Worm (Caenorhabditis elegans) whole organism, L4 larva: ENCODE data around the gene sec-16A.2.

Source experiments
- F26F4.8 ChIP-seq: fragments of 200-800 bp; sonication (Bioruptor generic); conservative IDR thresholded peaks from 2 replicates; pipeline ENCODE4 v1.3.6; 2022; ENCODE audit warnings: missing genetic modification characterization, missing compliant biosample characterization
- T20F7.1 ChIP-seq: fragments of 200-800 bp; sonication (Bioruptor generic); optimal IDR thresholded peaks from 2 replicates; lab custom pipeline; 2018; ENCODE audit warnings: mild to moderate bottlenecking, missing genetic modification characterization, missing compliant biosample characterization
- Y5F2A.4 ChIP-seq: fragments of 200-800 bp; sonication (Bioruptor generic); optimal IDR thresholded peaks from 2 replicates; lab custom pipeline; 2018; ENCODE audit warnings: mild to moderate bottlenecking, missing genetic modification characterization, missing compliant biosample characterization
- ZK337.2 ChIP-seq: fragments of 200-800 bp; sonication (Bioruptor generic); IDR thresholded peaks from 2 replicates; pipeline ENCODE4 v1.3.6; 2022; ENCODE audit warnings: missing genetic modification reagents, missing genetic modification characterization, missing compliant biosample characterization
- aha-1 ChIP-seq: fragments of 150-350 bp; peaks from one replicate; lab custom pipeline; 2014; ENCODE audit warnings: missing biosample characterization, missing genetic modification characterization
- aly-2 ChIP-seq: sonication (generic microtip); optimal IDR thresholded peaks from 2 replicates; lab custom pipeline; 2018; ENCODE audit warnings: missing biosample characterization, missing genetic modification characterization
- ama-1 ChIP-seq: fragments of 150-350 bp; optimal IDR thresholded peaks from 2 replicates; lab custom pipeline; 2014; ENCODE audit warnings: inconsistent platforms, mixed read lengths
- attf-4 ChIP-seq: sonication (generic microtip); optimal IDR thresholded peaks from 3 replicates; lab custom pipeline; 2017; ENCODE audit warnings: missing biosample characterization, missing genetic modification characterization
- ceh-20 ChIP-seq: fragments of 200-800 bp; sonication (Bioruptor generic); IDR thresholded peaks from 2 replicates; pipeline ENCODE4 v1.3.6; 2022; ENCODE audit warnings: missing genetic modification reagents, missing genetic modification characterization, missing compliant biosample characterization
- ceh-28 ChIP-seq: fragments of 150-350 bp; optimal IDR thresholded peaks from 2 replicates; lab custom pipeline; 2014; ENCODE audit warnings: missing biosample characterization, missing genetic modification reagents, missing genetic modification characterization
- ceh-32 ChIP-seq: sonication (generic microtip); optimal IDR thresholded peaks from 2 replicates; lab custom pipeline; 2016; ENCODE audit warnings: mild to moderate bottlenecking, missing genetic modification characterization, missing compliant biosample characterization; ENCODE audit not compliant: poor library complexity
- ceh-44 ChIP-seq: fragments of 200-800 bp; sonication (Bioruptor generic); IDR thresholded peaks from 2 replicates; pipeline ENCODE4 v1.3.6; 2022; ENCODE audit warnings: missing genetic modification reagents, missing genetic modification characterization, missing compliant biosample characterization
- ceh-62 ChIP-seq: sonication (generic microtip); optimal IDR thresholded peaks from 2 replicates; lab custom pipeline; 2017; ENCODE audit warnings: missing biosample characterization, missing genetic modification characterization
- ceh-82 ChIP-seq: sonication (generic microtip); optimal IDR thresholded peaks from 2 replicates; lab custom pipeline; 2017; ENCODE audit warnings: missing biosample characterization, missing genetic modification characterization
- ces-1 ChIP-seq: fragments of 150-350 bp; sonication (generic microtip); optimal IDR thresholded peaks from 4 replicates; lab custom pipeline; 2014; ENCODE audit warnings: missing biosample characterization, missing genetic modification reagents, missing genetic modification characterization
- ctbp-1 ChIP-seq: fragments of 200-800 bp; sonication (Bioruptor generic); IDR thresholded peaks from 2 replicates; pipeline ENCODE4 v1.3.6; 2022; ENCODE audit warnings: missing genetic modification reagents, missing genetic modification characterization, missing compliant biosample characterization
- daf-19 ChIP-seq: fragments of 200-800 bp; sonication (Bioruptor generic); conservative IDR thresholded peaks from 2 replicates; pipeline ENCODE4 v1.3.6; 2022; ENCODE audit warnings: missing genetic modification characterization, missing compliant biosample characterization
- daf-8 ChIP-seq: fragments of 200-800 bp; sonication (Bioruptor generic); IDR thresholded peaks from 2 replicates; pipeline ENCODE4 v1.3.6; 2022; ENCODE audit warnings: missing genetic modification characterization, missing compliant biosample characterization
- dmd-8 ChIP-seq: fragments of 200-800 bp; sonication (Bioruptor generic); IDR thresholded peaks from 2 replicates; pipeline ENCODE4 v1.3.6; 2022; ENCODE audit warnings: missing genetic modification characterization, missing compliant biosample characterization
- dpl-1 ChIP-seq: fragments of 150-350 bp; optimal IDR thresholded peaks from 2 replicates; lab custom pipeline; 2014; ENCODE audit warnings: missing biosample characterization, missing genetic modification reagents, missing genetic modification characterization
- egl-27 ChIP-seq: sonication (generic microtip); optimal IDR thresholded peaks from 3 replicates; lab custom pipeline; 2017; ENCODE audit warnings: missing biosample characterization, missing genetic modification reagents, missing genetic modification characterization
- fkh-10 ChIP-seq: fragments of 150-350 bp; optimal IDR thresholded peaks from 2 replicates; lab custom pipeline; 2014; ENCODE audit warnings: missing biosample characterization, missing genetic modification reagents, missing genetic modification characterization
- gei-8 ChIP-seq: fragments of 200-800 bp; sonication (Bioruptor generic); optimal IDR thresholded peaks from 2 replicates; lab custom pipeline; 2018; ENCODE audit warnings: mild to moderate bottlenecking, missing genetic modification characterization, missing compliant biosample characterization
- hif-1 ChIP-seq, 2 experiments: sonication (generic microtip); optimal IDR thresholded peaks; 2 replicates each; lab custom pipeline; 2016 to 2017; ENCODE audit warnings: missing compliant biosample characterization in 2 of 2, missing genetic modification characterization in 2 of 2, missing genetic modification reagents in 2 of 2, missing genotype in 2 of 2, mild to moderate bottlenecking in 1 of 2
- hlh-11 ChIP-seq: fragments of 200-800 bp; sonication (Bioruptor generic); optimal IDR thresholded peaks from 2 replicates; lab custom pipeline; 2018; ENCODE audit warnings: mild to moderate bottlenecking, missing genetic modification characterization, missing compliant biosample characterization
- hlh-30 ChIP-seq: sonication (generic microtip); optimal IDR thresholded peaks from 2 replicates; lab custom pipeline; 2017; ENCODE audit warnings: antibody characterized with exemption, mild to moderate bottlenecking, missing genetic modification characterization, missing compliant biosample characterization; ENCODE audit not compliant: insufficient read depth
- hmg-1.1 ChIP-seq: fragments of 200-800 bp; sonication (Bioruptor generic); IDR thresholded peaks from 2 replicates; pipeline ENCODE4 v1.3.6; 2022; ENCODE audit warnings: missing genetic modification reagents, missing genetic modification characterization, missing compliant biosample characterization
- lin-1 ChIP-seq: fragments of 200-800 bp; sonication (Bioruptor generic); IDR thresholded peaks from 2 replicates; pipeline ENCODE4 v1.3.6; 2022; ENCODE audit warnings: missing genetic modification reagents, missing genetic modification characterization, missing compliant biosample characterization
- lin-13 ChIP-seq: fragments of 150-350 bp; optimal IDR thresholded peaks from 2 replicates; lab custom pipeline; 2014; ENCODE audit warnings: missing biosample characterization, missing genetic modification reagents, missing genetic modification characterization
- lin-29 ChIP-seq: fragments of 200-800 bp; sonication (Bioruptor generic); IDR thresholded peaks from 2 replicates; pipeline ENCODE4 v1.3.6; 2022; ENCODE audit warnings: missing genetic modification reagents, missing genetic modification characterization, missing compliant biosample characterization
- lin-38 ChIP-seq: fragments of 200-800 bp; sonication (Bioruptor generic); IDR thresholded peaks from 2 replicates; pipeline ENCODE4 v1.3.6; 2022; ENCODE audit warnings: missing genetic modification reagents, missing genetic modification characterization, missing compliant biosample characterization
- lin-39 ChIP-seq: fragments of 150-350 bp; optimal IDR thresholded peaks from 2 replicates; lab custom pipeline; 2014; ENCODE audit warnings: missing biosample characterization, missing genetic modification reagents, missing genetic modification characterization
- mdl-1 ChIP-seq, 2 experiments: fragments of 150-350 bp in 1 of 2; sonication (generic microtip) in 1 of 2; optimal IDR thresholded peaks; 2 replicates each; lab custom pipeline; 2014 to 2017; ENCODE audit warnings: missing biosample characterization in 2 of 2, missing genetic modification characterization in 2 of 2
- mdt-29 ChIP-seq: fragments of 200-800 bp; sonication (Bioruptor generic); IDR thresholded peaks from 2 replicates; pipeline ENCODE4 v1.3.6; 2022; ENCODE audit warnings: missing genetic modification reagents, missing genetic modification characterization, missing compliant biosample characterization
- mep-1 ChIP-seq: fragments of 150-350 bp; sonication (generic microtip); optimal IDR thresholded peaks from 3 replicates; lab custom pipeline; 2014; ENCODE audit warnings: missing biosample characterization, missing genetic modification characterization
- mes-2 ChIP-seq: sonication (generic microtip); optimal IDR thresholded peaks from 2 replicates; lab custom pipeline; 2016; ENCODE audit warnings: missing genotype, mild to moderate bottlenecking, missing genetic modification characterization, missing compliant biosample characterization; ENCODE audit not compliant: poor library complexity, severe bottlenecking
- nhr-25 ChIP-seq: sonication (generic microtip); optimal IDR thresholded peaks from 2 replicates; lab custom pipeline; 2017; ENCODE audit warnings: missing genetic modification characterization, mild to moderate bottlenecking, missing compliant biosample characterization, antibody characterized with exemption, moderate library complexity, borderline replicate concordance; ENCODE audit not compliant: insufficient read depth
- nhr-41 ChIP-seq: fragments of 200-800 bp; sonication (Bioruptor generic); IDR thresholded peaks from 2 replicates; pipeline ENCODE4 v1.3.6; 2022; ENCODE audit warnings: missing genetic modification reagents, missing genetic modification characterization, missing compliant biosample characterization
- php-3 ChIP-seq: fragments of 200-800 bp; sonication (Bioruptor generic); IDR thresholded peaks from 2 replicates; pipeline ENCODE4 v1.3.6; 2022; ENCODE audit warnings: missing genetic modification reagents, missing genetic modification characterization, missing compliant biosample characterization
- pqm-1 ChIP-seq: sonication (generic microtip); optimal IDR thresholded peaks from 2 replicates; lab custom pipeline; 2017; ENCODE audit warnings: missing biosample characterization, missing genetic modification characterization
- saeg-2 ChIP-seq: fragments of 200-800 bp; sonication (Bioruptor generic); IDR thresholded peaks from 2 replicates; pipeline ENCODE4 v1.3.6; 2022; ENCODE audit warnings: missing genetic modification reagents, missing genetic modification characterization, missing compliant biosample characterization
- sdz-12 ChIP-seq: fragments of 200-800 bp; sonication (Bioruptor generic); optimal IDR thresholded peaks from 2 replicates; lab custom pipeline; 2018; ENCODE audit warnings: mild to moderate bottlenecking, missing genetic modification characterization, missing compliant biosample characterization
- snpc-4 ChIP-seq: fragments of 150-350 bp; optimal IDR thresholded peaks from 2 replicates; lab custom pipeline; 2014; ENCODE audit warnings: missing biosample characterization, missing genetic modification characterization
- spr-3 ChIP-seq: fragments of 200-800 bp; sonication (Bioruptor generic); optimal IDR thresholded peaks from 2 replicates; lab custom pipeline; 2018; ENCODE audit warnings: mild to moderate bottlenecking, missing genetic modification characterization, missing compliant biosample characterization
- tag-97 ChIP-seq: fragments of 200-800 bp; sonication (Bioruptor generic); IDR thresholded peaks from 2 replicates; pipeline ENCODE4 v1.3.6; 2022; ENCODE audit warnings: missing genetic modification characterization, missing compliant biosample characterization
- tra-1 ChIP-seq: fragments of 200-800 bp; sonication (Bioruptor generic); IDR thresholded peaks from 2 replicates; pipeline ENCODE4 v1.3.6; 2022; ENCODE audit warnings: missing genetic modification reagents, missing genetic modification characterization, missing compliant biosample characterization
- unc-39 ChIP-seq: sonication (generic microtip); optimal IDR thresholded peaks from 2 replicates; lab custom pipeline; 2017; ENCODE audit warnings: missing biosample characterization, missing genetic modification characterization
- unc-62 ChIP-seq, 3 experiments: fragments of 150-350 bp in 1 of 3; sonication (generic microtip); optimal IDR thresholded peaks in 2 of 3; peaks in 1 of 3; 1 replicate in 1 of 3; 2 replicates in 2 of 3; lab custom pipeline; 2014 to 2017; ENCODE audit warnings: missing biosample characterization in 3 of 3, missing genetic modification characterization in 3 of 3, missing genetic modification reagents in 3 of 3, missing genotype in 1 of 3
- vab-7 ChIP-seq: fragments of 200-800 bp; sonication (Bioruptor generic); IDR thresholded peaks from 2 replicates; pipeline ENCODE4 v1.3.6; 2022; ENCODE audit warnings: missing genetic modification reagents, missing genetic modification characterization, missing compliant biosample characterization
- zip-11 ChIP-seq: fragments of 200-800 bp; sonication (Bioruptor generic); IDR thresholded peaks from 2 replicates; pipeline ENCODE4 v1.3.6; 2022; ENCODE audit warnings: missing genetic modification characterization, missing compliant biosample characterization
- zip-2 ChIP-seq: fragments of 150-350 bp; optimal IDR thresholded peaks from 2 replicates; lab custom pipeline; 2014; ENCODE audit warnings: missing biosample characterization, missing genetic modification characterization
- ztf-11 ChIP-seq: fragments of 150-350 bp; optimal IDR thresholded peaks from 2 replicates; lab custom pipeline; 2014; ENCODE audit warnings: missing biosample characterization, missing genetic modification characterization

sec-16A.2 gene

DNA sequence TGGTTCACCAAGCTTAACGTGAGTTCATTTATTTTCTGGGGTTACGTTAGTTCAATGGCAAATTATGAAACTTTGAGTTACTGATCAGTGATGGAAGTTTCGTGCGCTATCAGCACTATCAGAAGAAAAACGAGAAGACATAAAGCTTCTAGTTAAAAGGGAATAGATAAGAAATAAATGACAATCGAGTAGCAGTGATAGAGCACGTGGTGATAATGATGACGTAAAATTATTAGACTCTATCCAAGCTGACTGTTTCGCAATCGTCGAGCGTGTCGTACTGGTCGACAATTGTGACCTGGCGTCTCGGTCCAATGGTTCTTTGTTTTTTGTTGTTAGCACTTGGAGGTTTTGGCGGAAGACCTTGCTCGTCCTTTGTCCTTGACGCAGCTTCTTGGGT, 43.9 kb upstream of the sec-16A.2 start (continued):
- TF ChIP-seq ceh-28 (tag; lab: Kevin White, UChicago) (no peak), mdt-29 (no peak), fkh-10 (GFP tag; lab: Kevin White, UChicago) (no peak), daf-8 (no peak), unc-62 (GFP tag; optimal IDR thresholded peaks at IDR 0.05 in 1 of 2; lab: Kevin White, UChicago) (no peak), unc-62 (tag; optimal IDR thresholded peaks at IDR 0.05; lab: Kevin White, UChicago) (no peak), lin-39 (tag; lab: Kevin White, UChicago) (no peak), vab-7 (GFP tag; lab: Robert Waterston, UW) (no peak), lin-29 (GFP tag; lab: Robert Waterston, UW) (no peak), aly-2 (tag; lab: Kevin White, UChicago) (no peak), hlh-30 (tag; lab: Kevin White, UChicago) (peak; percentile 24), hlh-11 (tag; lab: Kevin White, UChicago) (peak; percentile 75), daf-19 (no peak), sdz-12 (GFP tag; lab: Kevin White, UChicago) (no peak), saeg-2 (GFP tag; lab: Robert Waterston, UW) (no peak), lin-1 (peak; percentile 64; the same call in 1 of the 2 replicates), mep-1 (peak; percentile 25), lin-38 (no peak), ces-1 (no peak), unc-39 (no peak), zip-11 (GFP tag; lab: Robert Waterston, UW) (no peak), T20F7.1 (GFP tag; lab: Kevin White, UChicago) (no peak), ceh-62 (tag; lab: Kevin White, UChicago) (no peak), ztf-11 (no peak), nhr-41 (GFP tag; lab: Robert Waterston, UW) (no peak), nhr-25 (tag; lab: Kevin White, UChicago) (no peak), php-3 (GFP tag; lab: Robert Waterston, UW) (peak; percentile 85; the same call in 1 of the 2 replicates), attf-4 (no peak), mdl-1 (tag; optimal IDR thresholded peaks at IDR 0.05; lab: Kevin White, UChicago) (peak; percentile 34 to 86), mes-2 (tag; lab: Kevin White, UChicago) (peak; percentile 22), egl-27 (tag; lab: Kevin White, UChicago) (no peak), dpl-1 (GFP tag; lab: Kevin White, UChicago) (no peak), gei-8 (GFP tag; lab: Kevin White, UChicago) (peak; percentile 50), dmd-8 (GFP tag; lab: Robert Waterston, UW) (no peak), spr-3 (GFP tag; lab: Kevin White, UChicago) (no peak), hif-1 (tag; optimal IDR thresholded peaks at IDR 0.05; lab: Kevin White, UChicago) (peak in 1 of 2 experiments; percentile 33), pqm-1 (tag; lab: Kevin White, UChicago) (peak; percentile 82), Y5F2A.4 (no peak), ceh-32 (tag; lab: Kevin White, UChicago) (no peak), ctbp-1 (no peak), hmg-1.1 (GFP tag; lab: Robert Waterston, UW) (no peak), F26F4.8 (GFP tag; lab: Robert Waterston, UW) (no peak), tra-1 (GFP tag; lab: Robert Waterston, UW) (peak; percentile 87), aha-1 (peak; percentile 77), snpc-4 (tag; lab: Kevin White, UChicago) (no peak), zip-2 (tag; lab: Kevin White, UChicago) (no peak), ama-1 (lab: Kevin White, UChicago) (no peak), ceh-20 (GFP tag; lab: Robert Waterston, UW) (no peak), ceh-44 (no peak), lin-13 (GFP tag; lab: Kevin White, UChicago) (no peak), tag-97 (no peak), ZK337.2 (GFP tag; lab: Robert Waterston, UW) (no peak), ceh-82 (no peak)
